Fruit fly (Drosophila melanogaster) whole organism, prepupa: ENCODE results near the gene kat-60L1.

Experiments used
- CG10669 ChIP-seq: fragments of 200-800 bp; sonication (Bioruptor generic); optimal IDR thresholded peaks from 3 replicates; lab custom pipeline; 2018; ENCODE audit warnings: missing biosample characterization, mild to moderate bottlenecking, missing genetic modification characterization, moderate library complexity
- CG16779 ChIP-seq: fragments of 200-800 bp; sonication (Bioruptor generic); optimal IDR thresholded peaks from 3 replicates; lab custom pipeline; 2017; ENCODE audit warnings: missing biosample characterization, mild to moderate bottlenecking, missing genetic modification characterization
- CG31627 ChIP-seq: fragments of 200-800 bp; sonication (Bioruptor generic); optimal IDR thresholded peaks from 3 replicates; lab custom pipeline; 2016; ENCODE audit warnings: missing biosample characterization, missing genetic modification characterization
- CG34406 ChIP-seq: fragments of 200-800 bp; sonication (Bioruptor generic); optimal IDR thresholded peaks from 3 replicates; lab custom pipeline; 2016; ENCODE audit warnings: missing biosample characterization, missing genetic modification characterization
- CG4318 ChIP-seq: fragments of 200-800 bp; sonication (Bioruptor generic); optimal IDR thresholded peaks from 3 replicates; lab custom pipeline; 2017; ENCODE audit warnings: missing biosample characterization, mild to moderate bottlenecking, missing genetic modification characterization
- CG6854 ChIP-seq: fragments of 200-800 bp; sonication (Bioruptor generic); optimal IDR thresholded peaks from 2 replicates; lab custom pipeline; 2017; ENCODE audit warnings: missing biosample characterization, mild to moderate bottlenecking, missing genetic modification characterization
- Eip78C ChIP-seq: fragments of 200-800 bp; sonication (Bioruptor generic); peaks from one replicate; lab custom pipeline; 2016; ENCODE audit warnings: missing biosample characterization, missing genetic modification characterization
- Ets96B ChIP-seq: fragments of 200-800 bp; optimal IDR thresholded peaks from 2 replicates; lab custom pipeline; 2019; ENCODE audit warnings: missing biosample characterization, mild to moderate bottlenecking, missing genetic modification characterization, moderate library complexity
- achi ChIP-seq: fragments of 200-800 bp; sonication (Bioruptor generic); optimal IDR thresholded peaks from 3 replicates; lab custom pipeline; 2016; ENCODE audit warnings: missing biosample characterization, missing genetic modification characterization
- cyc ChIP-seq: fragments of 200-800 bp; sonication (Bioruptor generic); optimal IDR thresholded peaks from 3 replicates; lab custom pipeline; 2016; ENCODE audit warnings: missing biosample characterization, missing genetic modification characterization
- svp ChIP-seq: fragments of 200-800 bp; sonication (Bioruptor generic); peaks from one replicate; lab custom pipeline; 2016; ENCODE audit warnings: missing biosample characterization, missing genetic modification characterization

dm6 chr3R:5772433-5772832 is 9.1 kb upstream of the kat-60L1 start:
- TF ChIP-seq CG31627 (no peak), CG6854 (GFP tag; lab: Kevin White, UChicago) (no peak), CG4318 (GFP tag; lab: Kevin White, UChicago) (no peak), CG34406 (no peak), Ets96B (tag; lab: Kevin White, UChicago) (no peak), CG10669 (GFP tag; lab: Kevin White, UChicago) (no peak), Eip78C (GFP tag; lab: Kevin White, UChicago) (no peak), svp (GFP tag; lab: Kevin White, UChicago) (peak; percentile 20), cyc (no peak), CG16779 (tag; lab: Kevin White, UChicago) (no peak), achi (GFP tag; lab: Kevin White, UChicago) (no peak)
